Worm (Caenorhabditis elegans) whole organism, L3 larva: ENCODE measurements around the gene T05G5.1.

Experiments used
- aly-2 ChIP-seq: fragments of 150-350 bp; optimal IDR thresholded peaks from 2 replicates; lab custom pipeline; 2014; ENCODE audit warnings: missing biosample characterization, missing genetic modification characterization
- daf-12 ChIP-seq: fragments of 150-350 bp; optimal IDR thresholded peaks from 2 replicates; lab custom pipeline; 2014; ENCODE audit warnings: missing biosample characterization, missing genetic modification reagents, missing genetic modification characterization
- egl-27 ChIP-seq: sonication (generic microtip); optimal IDR thresholded peaks from 4 replicates; lab custom pipeline; 2017; ENCODE audit warnings: missing biosample characterization, missing genetic modification reagents, missing genetic modification characterization
- elt-2 ChIP-seq: sonication (generic microtip); optimal IDR thresholded peaks from 2 replicates; lab custom pipeline; 2016; ENCODE audit warnings: missing genetic modification reagents, mild to moderate bottlenecking, missing genetic modification characterization, missing compliant biosample characterization
- elt-3 ChIP-seq, 3 experiments: fragments of 150-350 bp in 1 of 3; sonication (generic microtip) in 2 of 3; optimal IDR thresholded peaks; 2 replicates in 2 of 3; 4 replicates in 1 of 3; lab custom pipeline; 2014 to 2017; ENCODE audit warnings: missing biosample characterization in 3 of 3, missing genetic modification characterization in 3 of 3
- fos-1 ChIP-seq: fragments of 150-350 bp; optimal IDR thresholded peaks from 2 replicates; lab custom pipeline; 2014; ENCODE audit warnings: missing biosample characterization, missing genetic modification characterization
- lin-39 ChIP-seq: fragments of 150-350 bp; optimal IDR thresholded peaks from 2 replicates; lab custom pipeline; 2018; ENCODE audit warnings: missing biosample characterization, missing genetic modification reagents, missing genetic modification characterization
- nhr-237 ChIP-seq: fragments of 150-350 bp; optimal IDR thresholded peaks from 2 replicates; lab custom pipeline; 2014; ENCODE audit warnings: missing biosample characterization, missing genetic modification characterization
- sea-2 ChIP-seq: fragments of 150-350 bp; sonication (generic microtip); optimal IDR thresholded peaks from 4 replicates; lab custom pipeline; 2014; ENCODE audit warnings: missing biosample characterization, missing genetic modification reagents, missing genetic modification characterization
- zag-1 ChIP-seq: fragments of 150-350 bp; optimal IDR thresholded peaks from 2 replicates; lab custom pipeline; 2014; ENCODE audit warnings: missing biosample characterization, missing genetic modification characterization

- TF ChIP-seq elt-2 (tag; lab: Kevin White, UChicago): no peak
- no peak for TF ChIP-seq elt-3 (tag; optimal IDR thresholded peaks at IDR 0.05; lab: Kevin White, UChicago)
- no peak for TF ChIP-seq fos-1 (tag; lab: Kevin White, UChicago)
- TF ChIP-seq egl-27 (tag; lab: Kevin White, UChicago): no peak
- TF ChIP-seq sea-2: no peak
- TF ChIP-seq lin-39 (tag; lab: Kevin White, UChicago): no peak
- no peak for TF ChIP-seq aly-2
- TF ChIP-seq zag-1 (tag; lab: Kevin White, UChicago): no peak
- TF ChIP-seq nhr-237 (tag; lab: Kevin White, UChicago): no peak
- no peak for TF ChIP-seq daf-12 (tag; lab: Kevin White, UChicago)
These were observed 4.2 kb downstream of the T05G5.1 start, which contains the start of gene hlh-4 for ce11 chrIII:9738954-9739353.
